Fruit fly (Drosophila melanogaster): ENCODE results near the gene CG13023.

CG13023 gene

DNA sequence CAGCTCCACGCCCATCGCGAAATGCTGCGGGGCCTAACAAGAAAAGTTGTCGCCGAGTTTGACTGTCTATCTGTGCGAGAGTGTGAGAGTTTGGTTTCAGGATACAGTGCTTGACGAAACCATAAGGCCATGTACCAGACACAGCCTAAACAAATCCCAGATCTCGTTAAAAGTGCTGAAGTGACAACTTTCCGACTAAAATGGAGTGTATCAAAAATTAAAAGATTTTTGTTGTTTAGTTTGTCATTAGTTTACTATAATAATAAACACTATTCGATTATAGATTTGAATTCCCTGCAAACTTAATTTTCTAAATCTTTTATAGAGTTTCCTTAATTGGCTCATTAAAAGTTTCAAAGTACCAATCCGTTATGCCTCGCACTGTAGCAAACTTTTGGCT, 33.6 kb downstream of the CG13023 start (continued):
- no peak for TF ChIP-seq Ets97D (GFP tag; optimal IDR thresholded peaks at IDR 0.05)
- peak; percentile 76 for TF ChIP-seq Med (GFP tag)
- TF ChIP-seq CkIIα-i1 (GFP tag; IDR thresholded peaks at IDR 0.05): no peak
- TF ChIP-seq ase (GFP tag; IDR thresholded peaks at IDR 0.05): no peak
- peak; percentile 3 for TF ChIP-seq CG7786 (GFP tag; optimal IDR thresholded peaks at IDR 0.05)
- no peak for TF ChIP-seq CG15601 (tag; optimal IDR thresholded peaks at IDR 0.05)
- no peak for TF ChIP-seq Stat92E (GFP tag; optimal IDR thresholded peaks at IDR 0.05)
- no peak for TF ChIP-seq kah (GFP tag; optimal IDR thresholded peaks at IDR 0.05)
- TF ChIP-seq br (optimal IDR thresholded peaks at IDR 0.05): no peak
- no peak for TF ChIP-seq gsb (GFP tag; IDR thresholded peaks at IDR 0.05)
- peak; percentile 22 for TF ChIP-seq Sox102F (GFP tag; optimal IDR thresholded peaks at IDR 0.05)
- peak; percentile 18 for TF ChIP-seq CG12659 (GFP tag; optimal IDR thresholded peaks at IDR 0.05)
- no peak for TF ChIP-seq CG4424 (GFP tag; optimal IDR thresholded peaks at IDR 0.05)
- no peak for TF ChIP-seq CG6254 (GFP tag; optimal IDR thresholded peaks at IDR 0.05)
- TF ChIP-seq lola (GFP tag; optimal IDR thresholded peaks at IDR 0.05): no peak
- TF ChIP-seq HHEX (GFP tag; optimal IDR thresholded peaks at IDR 0.05): peak; percentile 19
- TF ChIP-seq CG18599 (GFP tag; optimal IDR thresholded peaks at IDR 0.05): peak; percentile 60
- TF ChIP-seq Myb (GFP tag; optimal IDR thresholded peaks at IDR 0.05): no peak
- no peak for TF ChIP-seq scrt (GFP tag; optimal IDR thresholded peaks at IDR 0.05)
- TF ChIP-seq wek (GFP tag; optimal IDR thresholded peaks at IDR 0.05): no peak
- TF ChIP-seq CG17385 (GFP tag; optimal IDR thresholded peaks at IDR 0.05): peak; percentile 38
- peak; percentile 57 for TF ChIP-seq CG2120 (GFP tag; optimal IDR thresholded peaks at IDR 0.05)
- no peak for TF ChIP-seq Mad (GFP tag; optimal IDR thresholded peaks at IDR 0.05)
- TF ChIP-seq fd64A (GFP tag; optimal IDR thresholded peaks at IDR 0.05): no peak
- no peak for TF ChIP-seq klu (GFP tag; IDR thresholded peaks at IDR 0.05)
- no peak for TF ChIP-seq Ada2b (GFP tag; IDR thresholded peaks at IDR 0.05)
- no peak for TF ChIP-seq Hr39 (optimal IDR thresholded peaks at IDR 0.05)
- peak; percentile 15 for TF ChIP-seq unpg (GFP tag; optimal IDR thresholded peaks at IDR 0.05)

DNA sequence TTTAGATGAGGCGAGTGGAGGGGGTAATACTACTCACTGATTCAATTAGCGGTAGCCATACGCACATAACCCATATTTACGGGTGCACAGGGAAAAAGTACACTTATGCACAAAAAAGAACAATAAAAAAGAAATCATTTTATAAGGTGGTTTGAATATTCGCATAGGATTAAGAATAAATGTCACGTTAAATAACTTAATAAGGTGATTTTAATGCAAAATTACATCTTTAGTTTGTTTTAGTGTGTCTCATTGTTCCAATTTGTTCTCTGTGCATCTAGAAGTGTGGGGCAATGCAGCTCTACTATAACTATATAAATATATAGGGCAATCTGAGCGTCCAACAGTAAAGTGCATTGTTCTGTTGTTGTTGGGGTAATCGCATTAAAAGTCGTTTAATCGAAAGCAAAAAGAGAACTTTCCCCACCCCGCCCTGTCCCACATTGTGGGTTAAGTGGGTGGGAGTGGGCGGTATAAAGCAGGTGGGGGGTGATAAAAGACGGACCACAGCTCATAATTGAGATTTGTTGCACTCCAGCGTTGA, 34.4 kb downstream of the CG13023 start:
- TF ChIP-seq CG13424 (tag; optimal IDR thresholded peaks at IDR 0.05) (no peak), pb (GFP tag; optimal IDR thresholded peaks at IDR 0.05) (no peak), Tbp (GFP tag; optimal IDR thresholded peaks at IDR 0.05) (no peak), pum (GFP tag; optimal IDR thresholded peaks at IDR 0.05) (no peak), Hmr (GFP tag; optimal IDR thresholded peaks at IDR 0.05) (no peak), knrl (GFP tag; IDR thresholded peaks at IDR 0.05; ENCODE audit: partially characterized antibody) (no peak), kah (GFP tag; optimal IDR thresholded peaks at IDR 0.05) (no peak), CG31224 (GFP tag; IDR thresholded peaks at IDR 0.05) (no peak), row (GFP tag; IDR thresholded peaks at IDR 0.05) (0 out of 3 replicates have a peak, but pooled peaks have one; percentile 16), CG6689 (GFP tag; IDR thresholded peaks at IDR 0.05) (no peak), corto (GFP tag; optimal IDR thresholded peaks at IDR 0.05) (no peak), Spps (tag; optimal IDR thresholded peaks at IDR 0.05) (no peak), twi (tag; optimal IDR thresholded peaks at IDR 0.05) (no peak), sc (optimal IDR thresholded peaks at IDR 0.05) (no peak), sc (GFP tag; optimal IDR thresholded peaks at IDR 0.05) (no peak), CG30403 (GFP tag; optimal IDR thresholded peaks at IDR 0.05) (no peak), CG18476 (GFP tag; optimal IDR thresholded peaks at IDR 0.05) (no peak), PHDP (tag; optimal IDR thresholded peaks at IDR 0.05) (no peak), dan (GFP tag; IDR thresholded peaks at IDR 0.05) (no peak), CG6791 (GFP tag; IDR thresholded peaks at IDR 0.05; ENCODE audit: partially characterized antibody) (no peak), Myb (GFP tag; optimal IDR thresholded peaks at IDR 0.05) (no peak), Blimp-1 (GFP tag; optimal IDR thresholded peaks at IDR 0.05) (peak; percentile 60), schlank (tag; optimal IDR thresholded peaks at IDR 0.05) (no peak), phol (tag; optimal IDR thresholded peaks at IDR 0.05) (peak; percentile 14), CG12659 (GFP tag; optimal IDR thresholded peaks at IDR 0.05) (no peak), CG11504 (tag; optimal IDR thresholded peaks at IDR 0.05) (peak; percentile 35), Mad (GFP tag; optimal IDR thresholded peaks at IDR 0.05) (no peak)
